Worm (Caenorhabditis elegans) whole organism, young adult: ENCODE results near the gene pho-13.

Source experiments
- C06A6.2 ChIP-seq: fragments of 200-800 bp; sonication (Bioruptor generic); conservative IDR thresholded peaks from 2 replicates; pipeline ENCODE4 v1.3.6; 2022; ENCODE audit warnings: missing genetic modification characterization, missing compliant biosample characterization
- D2030.7 ChIP-seq: fragments of 200-800 bp; sonication (Bioruptor generic); IDR thresholded peaks from 2 replicates; pipeline ENCODE4 v1.3.6; 2022; ENCODE audit warnings: missing genetic modification reagents, missing genetic modification characterization, missing compliant biosample characterization
- F39B2.1 ChIP-seq: fragments of 200-800 bp; sonication (Bioruptor generic); IDR thresholded peaks from 2 replicates; pipeline ENCODE4 v1.3.6; 2022; ENCODE audit warnings: missing genetic modification reagents, missing genetic modification characterization, missing compliant biosample characterization
- F55B11.4 ChIP-seq: sonication (generic microtip); optimal IDR thresholded peaks from 2 replicates; lab custom pipeline; 2016; ENCODE audit warnings: missing compliant biosample characterization, missing genetic modification characterization, borderline replicate concordance; ENCODE audit not compliant: insufficient read depth
- F57A8.1 ChIP-seq: fragments of 200-800 bp; sonication (Bioruptor generic); optimal IDR thresholded peaks from 2 replicates; lab custom pipeline; 2018; ENCODE audit warnings: mild to moderate bottlenecking, missing genetic modification characterization, moderate library complexity, missing compliant biosample characterization
- K12H6.12 ChIP-seq: fragments of 200-800 bp; sonication (Bioruptor generic); optimal IDR thresholded peaks from 2 replicates; lab custom pipeline; 2018; ENCODE audit warnings: mild to moderate bottlenecking, missing genetic modification characterization, missing compliant biosample characterization
- T26A5.8 ChIP-seq: sonication (generic microtip); optimal IDR thresholded peaks from 2 replicates; lab custom pipeline; 2016; ENCODE audit warnings: missing genetic modification characterization, missing compliant biosample characterization
- Y79H2A.3 ChIP-seq: fragments of 200-800 bp; sonication (Bioruptor generic); conservative IDR thresholded peaks from 2 replicates; pipeline ENCODE4 v1.3.6; 2022; ENCODE audit warnings: missing genetic modification reagents, missing genetic modification characterization, missing compliant biosample characterization
- ama-1 ChIP-seq, 3 experiments: fragments of 150-350 bp in 1 of 3; sonication (generic microtip) in 2 of 3; optimal IDR thresholded peaks; 2 replicates each; lab custom pipeline; 2014 to 2018; ENCODE audit warnings: missing biosample characterization in 2 of 3, missing genetic modification characterization in 2 of 3, missing genetic modification reagents in 2 of 3
- athp-1 ChIP-seq: sonication (generic microtip); optimal IDR thresholded peaks from 2 replicates; lab custom pipeline; 2017; ENCODE audit warnings: mild to moderate bottlenecking, missing genetic modification characterization, missing compliant biosample characterization
- attf-3 ChIP-seq: fragments of 200-800 bp; sonication (Bioruptor generic); conservative IDR thresholded peaks from 2 replicates; pipeline ENCODE4 v1.3.6; 2022; ENCODE audit warnings: missing genetic modification reagents, missing genetic modification characterization, missing compliant biosample characterization
- ccch-3 ChIP-seq: fragments of 200-800 bp; sonication (Bioruptor generic); optimal IDR thresholded peaks from 2 replicates; lab custom pipeline; 2018; ENCODE audit warnings: mild to moderate bottlenecking, missing genetic modification characterization, missing compliant biosample characterization
- cebp-2 ChIP-seq: fragments of 200-800 bp; sonication (Bioruptor generic); IDR thresholded peaks from 2 replicates; pipeline ENCODE4 v1.3.6; 2022; ENCODE audit warnings: missing genetic modification characterization, missing compliant biosample characterization
- chd-7 ChIP-seq: sonication (generic microtip); optimal IDR thresholded peaks from 2 replicates; lab custom pipeline; 2016; ENCODE audit warnings: mild to moderate bottlenecking, missing genetic modification characterization, moderate library complexity, missing compliant biosample characterization
- efl-1 ChIP-seq: fragments of 150-350 bp; optimal IDR thresholded peaks from 2 replicates; lab custom pipeline; 2014; ENCODE audit warnings: missing biosample characterization, missing genetic modification reagents, missing genetic modification characterization
- egrh-3 ChIP-seq: fragments of 200-800 bp; sonication (Bioruptor generic); IDR thresholded peaks from 2 replicates; pipeline ENCODE4 v1.3.6; 2022; ENCODE audit warnings: missing genetic modification reagents, missing genetic modification characterization, missing compliant biosample characterization
- hrde-1 ChIP-seq: sonication (generic microtip); optimal IDR thresholded peaks from 2 replicates; lab custom pipeline; 2016; ENCODE audit warnings: missing genetic modification characterization, mild to moderate bottlenecking, missing compliant biosample characterization, moderate library complexity, missing genotype, missing genetic modification reagents, borderline replicate concordance
- lag-1 ChIP-seq: fragments of 200-800 bp; sonication (Bioruptor generic); IDR thresholded peaks from 2 replicates; pipeline ENCODE4 v1.3.6; 2022; ENCODE audit warnings: missing genetic modification reagents, missing genetic modification characterization, missing compliant biosample characterization
- let-526 ChIP-seq: fragments of 200-800 bp; sonication (Bioruptor generic); IDR thresholded peaks from 2 replicates; pipeline ENCODE4 v1.3.6; 2022; ENCODE audit warnings: missing genetic modification reagents, missing genetic modification characterization, missing compliant biosample characterization
- lin-26 ChIP-seq: fragments of 200-800 bp; sonication (Bioruptor generic); IDR thresholded peaks from 2 replicates; pipeline ENCODE4 v1.3.6; 2022; ENCODE audit warnings: missing genetic modification reagents, missing genetic modification characterization, missing compliant biosample characterization
- madf-3 ChIP-seq: fragments of 200-800 bp; sonication (Bioruptor generic); IDR thresholded peaks from 2 replicates; pipeline ENCODE4 v1.3.6; 2022; ENCODE audit warnings: missing genetic modification reagents, missing genetic modification characterization, missing compliant biosample characterization
- mes-4 ChIP-seq: sonication (generic microtip); optimal IDR thresholded peaks from 2 replicates; lab custom pipeline; 2016; ENCODE audit warnings: missing genotype, missing genetic modification characterization, missing compliant biosample characterization
- mxl-1 ChIP-seq: sonication (generic microtip); optimal IDR thresholded peaks from 2 replicates; lab custom pipeline; 2016; ENCODE audit warnings: missing genetic modification characterization, missing compliant biosample characterization
- nhr-80 ChIP-seq: sonication (generic microtip); optimal IDR thresholded peaks from 2 replicates; lab custom pipeline; 2016; ENCODE audit warnings: missing genetic modification characterization, missing compliant biosample characterization
- nhr-90 ChIP-seq: sonication (generic microtip); optimal IDR thresholded peaks from 2 replicates; lab custom pipeline; 2016; ENCODE audit warnings: missing genotype, mild to moderate bottlenecking, missing genetic modification characterization, missing compliant biosample characterization
- rec-8 ChIP-seq, 2 experiments: sonication (generic microtip); optimal IDR thresholded peaks; 2 replicates each; lab custom pipeline; 2016; ENCODE audit warnings: mild to moderate bottlenecking in 2 of 2, missing genetic modification characterization in 2 of 2, missing genetic modification reagents in 2 of 2, missing genotype in 2 of 2, missing biosample characterization in 1 of 2, missing compliant biosample characterization in 1 of 2, moderate library complexity in 1 of 2
- repo-1 ChIP-seq: sonication (generic microtip); optimal IDR thresholded peaks from 2 replicates; lab custom pipeline; 2017; ENCODE audit warnings: mild to moderate bottlenecking, missing genetic modification characterization, missing compliant biosample characterization
- rpc-1 ChIP-seq, 2 experiments: fragments of 150-350 bp in 1 of 2; sonication (generic microtip) in 1 of 2; optimal IDR thresholded peaks; 2 replicates each; lab custom pipeline; 2014 to 2018; ENCODE audit warnings: missing biosample characterization in 1 of 2, missing genetic modification characterization in 1 of 2, missing genetic modification reagents in 1 of 2, missing genotype in 1 of 2
- somi-1 ChIP-seq: fragments of 200-800 bp; sonication (Bioruptor generic); optimal IDR thresholded peaks from 2 replicates; lab custom pipeline; 2018; ENCODE audit warnings: mild to moderate bottlenecking, missing genetic modification characterization, missing compliant biosample characterization
- unc-130 ChIP-seq: sonication (generic microtip); optimal IDR thresholded peaks from 2 replicates; lab custom pipeline; 2016; ENCODE audit warnings: missing genetic modification reagents, missing genetic modification characterization, missing compliant biosample characterization
- ztf-25 ChIP-seq: fragments of 200-800 bp; sonication (Bioruptor generic); IDR thresholded peaks from 2 replicates; pipeline ENCODE4 v1.3.6; 2022; ENCODE audit warnings: missing genetic modification reagents, missing genetic modification characterization, missing compliant biosample characterization

pho-13 gene

ce11 chrII:8806921-8807320 lies at the start of gene pho-13:
Gene pho-13 (minus strand): TSS chrII:8807021.
- TF ChIP-seq cebp-2 (no peak), F57A8.1 (no peak), nhr-80 (peak; percentile 46)

- no peak for TF ChIP-seq attf-3
- no peak for TF ChIP-seq let-526 (GFP tag; lab: Robert Waterston, UW)
- TF ChIP-seq F55B11.4 (tag; lab: Kevin White, UChicago): no peak
- no peak for TF ChIP-seq mxl-1
- no peak for TF ChIP-seq unc-130 (GFP tag; lab: Kevin White, UChicago)
Observed at ce11 chrII:8856524-8856923, 49.7 kb upstream of the pho-13 start.

- TF ChIP-seq rpc-1 (optimal IDR thresholded peaks at IDR 0.05; lab: Kevin White, UChicago): no peak
- TF ChIP-seq rpc-1 (tag; optimal IDR thresholded peaks at IDR 0.05; lab: Kevin White, UChicago): no peak
- TF ChIP-seq Y79H2A.3: no peak
- no peak for TF ChIP-seq ama-1 (optimal IDR thresholded peaks at IDR 0.05; lab: Kevin White, UChicago)
- TF ChIP-seq ama-1 (GFP tag; optimal IDR thresholded peaks at IDR 0.05; lab: Kevin White, UChicago): no peak
- no peak for TF ChIP-seq rec-8 (tag; optimal IDR thresholded peaks at IDR 0.05; lab: Kevin White, UChicago)
- no peak for TF ChIP-seq mes-4 (tag; lab: Kevin White, UChicago)
Observed at ce11 chrII:8854874-8855273, 48.1 kb upstream of the pho-13 start.

- no peak for TF ChIP-seq madf-3 (GFP tag; lab: Robert Waterston, UW)
- no peak for TF ChIP-seq K12H6.12 (tag; lab: Kevin White, UChicago)
- TF ChIP-seq efl-1 (GFP tag; lab: Kevin White, UChicago): no peak
- TF ChIP-seq athp-1 (tag; lab: Kevin White, UChicago): no peak
- TF ChIP-seq D2030.7 (GFP tag; lab: Robert Waterston, UW): no peak
- TF ChIP-seq T26A5.8: no peak
- TF ChIP-seq C06A6.2: no peak
- no peak for TF ChIP-seq lag-1 (GFP tag; lab: Robert Waterston, UW)
- TF ChIP-seq lin-26: no peak
Observed at ce11 chrII:8853960-8854359, 47.1 kb upstream of the pho-13 start.

- TF ChIP-seq F39B2.1 (GFP tag; lab: Robert Waterston, UW) (no peak), hrde-1 (tag; lab: Kevin White, UChicago) (no peak), let-526 (GFP tag; lab: Robert Waterston, UW) (no peak), somi-1 (no peak), repo-1 (tag; lab: Kevin White, UChicago) (no peak), ccch-3 (GFP tag; lab: Kevin White, UChicago) (no peak), ztf-25 (GFP tag; lab: Robert Waterston, UW) (no peak), nhr-90 (tag; lab: Kevin White, UChicago) (no peak), chd-7 (no peak), F57A8.1 (no peak), egrh-3 (GFP tag; lab: Robert Waterston, UW) (no peak)
Observed at ce11 chrII:8853238-8853637, 46.4 kb upstream of the pho-13 start.
